Worm (Caenorhabditis elegans) whole organism, L4 larva: Measurements from ENCODE around the gene ncr-2.

Experiments
- ceh-82 ChIP-seq: sonication (generic microtip); optimal IDR thresholded peaks from 2 replicates; lab custom pipeline; 2017; ENCODE audit warnings: missing biosample characterization, missing genetic modification characterization
- egl-27 ChIP-seq: sonication (generic microtip); optimal IDR thresholded peaks from 3 replicates; lab custom pipeline; 2017; ENCODE audit warnings: missing biosample characterization, missing genetic modification reagents, missing genetic modification characterization
- lsy-2 ChIP-seq, 2 experiments: fragments of 150-350 bp in 1 of 2; sonication (generic microtip) in 1 of 2; optimal IDR thresholded peaks; 2 replicates each; lab custom pipeline; 2014 to 2017; ENCODE audit warnings: missing biosample characterization in 2 of 2, missing genetic modification characterization in 2 of 2
- mep-1 ChIP-seq: fragments of 150-350 bp; sonication (generic microtip); optimal IDR thresholded peaks from 3 replicates; lab custom pipeline; 2014; ENCODE audit warnings: missing biosample characterization, missing genetic modification characterization
- mxl-3 ChIP-seq: fragments of 200-800 bp; sonication (Bioruptor generic); optimal IDR thresholded peaks from 2 replicates; lab custom pipeline; 2018; ENCODE audit warnings: mild to moderate bottlenecking, missing genetic modification characterization, missing compliant biosample characterization

DNA sequence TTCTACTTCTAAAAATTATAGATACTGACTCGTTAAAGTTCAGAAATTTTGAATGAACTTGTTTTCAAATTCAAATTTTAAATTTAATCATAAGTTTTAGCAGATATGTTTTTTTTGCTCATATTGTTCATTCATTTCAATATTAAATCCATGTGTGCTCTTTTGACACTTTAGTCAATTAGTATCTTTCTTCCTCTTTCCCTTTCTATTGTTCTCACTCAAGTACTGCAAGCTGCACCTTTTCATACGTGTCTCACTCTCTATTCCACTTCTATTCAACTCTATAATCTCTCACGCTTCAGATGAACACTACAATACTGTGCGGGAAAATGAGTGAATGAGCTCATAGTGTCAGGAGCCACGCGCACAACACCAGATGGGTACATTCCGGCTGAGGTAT, 40.2 kb upstream of the ncr-2 start, which contains the start of gene C30A5.16:
- TF ChIP-seq egl-27 (tag; lab: Kevin White, UChicago) (no peak), ceh-82 (tag; lab: Kevin White, UChicago) (no peak), lsy-2 (tag; optimal IDR thresholded peaks at IDR 0.05; lab: Kevin White, UChicago) (no peak), mep-1 (tag; lab: Kevin White, UChicago) (no peak), mxl-3 (no peak)
